Fruit fly (Drosophila melanogaster): ENCODE results near the gene CG18558.

Gene CG18558

dm6 chr2L:2878859-2879258 lies 34.5 kb upstream of the CG18558 start, which contains the start of gene RabGGTb (continued):
- TF ChIP-seq ewg (GFP tag; optimal IDR thresholded peaks at IDR 0.05) (peak; percentile 5), Atf-2 (GFP tag; optimal IDR thresholded peaks at IDR 0.05) (peak; percentile 51), ara (GFP tag; IDR thresholded peaks at IDR 0.05) (peak; percentile 65; the same call in 1 of the 2 replicates), insv (GFP tag; optimal IDR thresholded peaks at IDR 0.05) (no peak), Nf-YB (GFP tag; optimal IDR thresholded peaks at IDR 0.05) (no peak), Rfx (GFP tag; IDR thresholded peaks at IDR 0.05) (peak; percentile 92), CG16863 (GFP tag; optimal IDR thresholded peaks at IDR 0.05) (peak; percentile 36), Ets97D (GFP tag; optimal IDR thresholded peaks at IDR 0.05) (peak; percentile 11), Kr (GFP tag; optimal IDR thresholded peaks at IDR 0.05) (no peak), Dek (tag; optimal IDR thresholded peaks at IDR 0.05) (peak; percentile 39), chn (GFP tag; optimal IDR thresholded peaks at IDR 0.05) (peak; percentile 28), CG5245 (GFP tag; optimal IDR thresholded peaks at IDR 0.05) (no peak), gsb (GFP tag; IDR thresholded peaks at IDR 0.05) (peak; percentile 34), cas (GFP tag; IDR thresholded peaks at IDR 0.05) (peak; percentile 57; the same call in 1 of the 2 replicates), Fer2 (tag; optimal IDR thresholded peaks at IDR 0.05) (no peak), tup (GFP tag; optimal IDR thresholded peaks at IDR 0.05) (peak; percentile 50), CG1529 (GFP tag; optimal IDR thresholded peaks at IDR 0.05) (peak; percentile 20), bcd (GFP tag; optimal IDR thresholded peaks at IDR 0.05) (peak; percentile 61), al (GFP tag; IDR thresholded peaks at IDR 0.05) (peak; percentile 59), CG2889 (GFP tag; IDR thresholded peaks at IDR 0.05) (peak; percentile 42; the same call in 1 of the 3 replicates), CG31441 (GFP tag; IDR thresholded peaks at IDR 0.05) (peak; percentile 26; the same call in 1 of the 2 replicates), sisA (GFP tag; IDR thresholded peaks at IDR 0.05) (peak; percentile 58), cad (GFP tag; optimal IDR thresholded peaks at IDR 0.05) (no peak), CG14965 (GFP tag; optimal IDR thresholded peaks at IDR 0.05; ENCODE audit: borderline replicate concordance) (no peak), hkb (optimal IDR thresholded peaks at IDR 0.05) (no peak), hkb (GFP tag; IDR thresholded peaks at IDR 0.05) (peak; percentile 68), dpn (GFP tag; optimal IDR thresholded peaks at IDR 0.05) (peak; percentile 46 to 54), CG13775 (GFP tag; optimal IDR thresholded peaks at IDR 0.05) (peak; percentile 29), Abd-B (GFP tag; optimal IDR thresholded peaks at IDR 0.05) (no peak), CG8765 (GFP tag; IDR thresholded peaks at IDR 0.05) (peak; percentile 46), Hr51 (GFP tag; optimal IDR thresholded peaks at IDR 0.05) (peak; percentile 68 to 75), stc (GFP tag; IDR thresholded peaks at IDR 0.05) (peak; percentile 63), run (tag; optimal IDR thresholded peaks at IDR 0.05) (no peak), nom (GFP tag; optimal IDR thresholded peaks at IDR 0.05) (peak; percentile 26), CG10147 (GFP tag; optimal IDR thresholded peaks at IDR 0.05) (peak; percentile 29), slp2 (GFP tag; optimal IDR thresholded peaks at IDR 0.05) (peak; percentile 29), CG12155 (GFP tag; optimal IDR thresholded peaks at IDR 0.05) (peak; percentile 40), ems (GFP tag; optimal IDR thresholded peaks at IDR 0.05) (peak; percentile 63), GATAe (GFP tag; conservative IDR thresholded peaks at IDR 0.05) (peak; percentile 75), gce (GFP tag; IDR thresholded peaks at IDR 0.05) (peak; percentile 54; the same call in 1 of the 3 replicates), crol (GFP tag; IDR thresholded peaks at IDR 0.05) (0 out of 2 replicates have a peak, but pooled peaks have one; percentile 28), CG42726 (GFP tag; IDR thresholded peaks at IDR 0.05; ENCODE audit: partially characterized antibody) (no peak), CG3847 (GFP tag; IDR thresholded peaks at IDR 0.05) (peak; percentile 83), schlank (tag; optimal IDR thresholded peaks at IDR 0.05) (peak; percentile 6)
